Worm (Caenorhabditis elegans): Measurements from ENCODE around the gene C26E1.2.

DNA sequence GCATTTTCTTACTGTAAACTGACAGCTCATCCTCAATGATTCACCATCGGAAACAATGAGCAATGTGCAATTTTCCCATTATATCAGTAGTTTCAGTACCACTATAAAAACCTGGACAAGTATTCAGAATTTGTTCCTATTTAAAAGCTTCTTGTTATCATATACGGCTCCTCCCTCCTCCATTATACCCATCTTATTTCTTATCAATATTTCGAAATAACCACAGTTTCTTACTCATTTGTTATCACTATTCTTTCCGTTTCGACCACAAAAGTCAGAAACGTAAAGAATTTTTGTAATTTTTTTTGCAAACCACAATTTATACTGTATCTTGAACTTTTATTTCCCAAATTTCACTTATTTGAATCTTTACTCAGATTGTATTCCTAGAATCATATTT lies 36.9 kb upstream of the C26E1.2 start:
- TF ChIP-seq aly-2 (tag; optimal IDR thresholded peaks at IDR 0.05) (no peak), nhr-237 (tag; optimal IDR thresholded peaks at IDR 0.05) (no peak), zag-1 (tag; optimal IDR thresholded peaks at IDR 0.05) (no peak), unc-55 (GFP tag; optimal IDR thresholded peaks at IDR 0.05) (no peak), snpc-4 (tag; optimal IDR thresholded peaks at IDR 0.05) (no peak), nhr-6 (tag; optimal IDR thresholded peaks at IDR 0.05) (no peak), blmp-1 (tag; optimal IDR thresholded peaks at IDR 0.05; ENCODE audit: insufficient read depth) (no peak), nhr-12 (tag; optimal IDR thresholded peaks at IDR 0.05) (no peak), lin-13 (GFP tag; optimal IDR thresholded peaks at IDR 0.05) (no peak), skn-1 (tag; optimal IDR thresholded peaks at IDR 0.05) (no peak)
